Fruit fly (Drosophila melanogaster) S2 (cell line): ENCODE data around the gene Dus2.

Experiments used
- CG8478 ChIP-seq: fragments of >200 bp; optimal IDR thresholded peaks from 2 replicates; lab custom pipeline; 2018
- CTCF ChIP-seq, 2 experiments: fragments of >200 bp; optimal IDR thresholded peaks; 2 replicates each; lab custom pipeline; 2018

dm6 chrX:14247035-14247786, 9.4 kb downstream of the Dus2 start, which contains the start of gene mud:
- peak; percentile 74 to 85 for TF ChIP-seq CTCF (optimal IDR thresholded peaks at IDR 0.05; lab: Kevin White, UChicago)
- TF ChIP-seq CG8478, result no peak
